Worm (Caenorhabditis elegans) whole organism, late embryonic: ENCODE results near the gene C05C10.2.

Experiments
- Y22D7AL.16 ChIP-seq: sonication (generic microtip); optimal IDR thresholded peaks from 2 replicates; lab custom pipeline; 2016; ENCODE audit warnings: missing genetic modification characterization, missing compliant biosample characterization
- ceh-24 ChIP-seq: sonication (generic microtip); optimal IDR thresholded peaks from 2 replicates; lab custom pipeline; 2016; ENCODE audit warnings: mild to moderate bottlenecking, missing genetic modification characterization, missing compliant biosample characterization
- ets-4 ChIP-seq: sonication (generic microtip); optimal IDR thresholded peaks from 2 replicates; lab custom pipeline; 2016; ENCODE audit warnings: missing genetic modification characterization, missing compliant biosample characterization
- fkh-6 ChIP-seq: sonication (generic microtip); optimal IDR thresholded peaks from 2 replicates; lab custom pipeline; 2016; ENCODE audit warnings: missing genetic modification characterization, missing compliant biosample characterization
- lim-6 ChIP-seq: sonication (generic microtip); optimal IDR thresholded peaks from 2 replicates; lab custom pipeline; 2016; ENCODE audit warnings: missing genetic modification characterization, missing compliant biosample characterization
- lin-11 ChIP-seq: fragments of 200-800 bp; sonication (Bioruptor generic); optimal IDR thresholded peaks from 2 replicates; lab custom pipeline; 2018; ENCODE audit warnings: mild to moderate bottlenecking, missing genetic modification characterization, missing compliant biosample characterization
- nhr-11 ChIP-seq: fragments of 150-350 bp; optimal IDR thresholded peaks from 2 replicates; lab custom pipeline; 2014; ENCODE audit warnings: missing biosample characterization, missing genetic modification characterization
- sox-2 ChIP-seq: fragments of 200-800 bp; sonication (Bioruptor generic); IDR thresholded peaks from 2 replicates; pipeline ENCODE4 v1.3.6; 2022; ENCODE audit warnings: missing genetic modification reagents, missing genetic modification characterization, missing compliant biosample characterization

- TF ChIP-seq lim-6 (tag; lab: Kevin White, UChicago) (no peak), fkh-6 (tag; lab: Kevin White, UChicago) (no peak), nhr-11 (tag; lab: Kevin White, UChicago) (no peak), Y22D7AL.16 (tag; lab: Kevin White, UChicago) (no peak), sox-2 (GFP tag; lab: Robert Waterston, UW) (no peak), ceh-24 (tag; lab: Kevin White, UChicago) (no peak), lin-11 (tag; lab: Kevin White, UChicago) (no peak), ets-4 (tag; lab: Kevin White, UChicago) (no peak)
Measured at ce11 chrII:9874508-9875229, 47.4 kb upstream of the C05C10.2 start, which contains the start of the genes chil-2 and ctsa-3.2.
